Worm (Caenorhabditis elegans): ENCODE results near the gene F23B12.7.

The F23B12.7 gene

DNA sequence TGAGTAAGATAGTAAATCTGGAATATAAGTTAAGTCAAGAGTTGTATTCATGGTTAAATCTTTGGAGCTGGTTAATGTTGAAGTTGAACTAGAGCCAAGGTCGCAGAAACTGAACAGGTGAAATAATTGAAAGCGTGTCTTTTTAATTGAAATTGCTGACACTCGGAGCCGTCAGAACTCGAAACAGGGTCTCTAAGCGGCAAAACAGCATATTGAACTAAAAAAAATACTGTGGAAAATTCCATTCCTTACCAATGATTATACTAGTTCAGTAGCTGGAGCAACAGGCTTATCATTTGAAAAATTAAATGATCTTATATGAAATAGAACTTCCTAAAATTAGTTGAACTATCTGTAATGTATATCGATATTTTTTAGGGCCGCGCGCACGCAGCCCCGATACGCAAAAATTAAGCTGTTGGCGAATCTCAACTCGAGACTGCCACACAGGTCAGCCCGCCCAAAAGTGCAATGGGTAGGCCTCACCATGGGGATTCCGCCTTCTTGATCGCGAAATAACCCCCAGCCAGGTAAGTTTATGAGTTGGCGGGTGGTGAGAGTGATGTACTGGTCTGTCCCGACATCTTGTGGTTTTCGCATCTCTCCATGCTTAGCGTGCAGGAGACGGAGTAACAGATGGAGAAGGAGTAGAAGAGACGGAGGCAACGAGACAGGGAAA, 18.8 kb downstream of the F23B12.7 start, which contains the start of gene srz-97:
Gene srz-97, minus strand, starts transcription at position 51 of the 679 bp plus-strand sequence.
- peak; percentile 96 for TF ChIP-seq snpc-4 (tag; optimal IDR thresholded peaks at IDR 0.05)
- peak; percentile 73 for TF ChIP-seq sma-9 (GFP tag; optimal IDR thresholded peaks at IDR 0.05)
- TF ChIP-seq sma-9 (tag; optimal IDR thresholded peaks at IDR 0.05), result no peak
- peak; percentile 13 for TF ChIP-seq fos-1 (tag; optimal IDR thresholded peaks at IDR 0.05)
- no peak for TF ChIP-seq gmeb-1 (tag; optimal IDR thresholded peaks at IDR 0.05)
- TF ChIP-seq nhr-129 (tag; optimal IDR thresholded peaks at IDR 0.05), result peak; percentile 16
- TF ChIP-seq R02D3.7 (tag; optimal IDR thresholded peaks at IDR 0.05), result no peak
- no peak for TF ChIP-seq unc-39 (tag; optimal IDR thresholded peaks at IDR 0.05)
- no peak for TF ChIP-seq nhr-77 (tag; optimal IDR thresholded peaks at IDR 0.05)
- TF ChIP-seq C34F6.9 (tag; optimal IDR thresholded peaks at IDR 0.05), result peak; percentile 5
- TF ChIP-seq ztf-1 (GFP tag; conservative IDR thresholded peaks at IDR 0.05), result no peak
- TF ChIP-seq Y55F3AM.14 (GFP tag; optimal IDR thresholded peaks at IDR 0.05), result no peak
- no peak for TF ChIP-seq sem-4 (tag; optimal IDR thresholded peaks at IDR 0.05)
- TF ChIP-seq zag-1 (tag; optimal IDR thresholded peaks at IDR 0.05), result peak; percentile 16
- peak; percentile 20 for TF ChIP-seq egl-27 (tag; optimal IDR thresholded peaks at IDR 0.05)
- TF ChIP-seq F13H6.1 (tag; optimal IDR thresholded peaks at IDR 0.05), result peak; percentile 3
- TF ChIP-seq crh-2 (tag; optimal IDR thresholded peaks at IDR 0.05), result peak; percentile 40
- TF ChIP-seq ama-1 (optimal IDR thresholded peaks at IDR 0.05), result peak; percentile 7
- TF ChIP-seq ceh-16 (tag; optimal IDR thresholded peaks at IDR 0.05), result peak; percentile 51
- no peak for TF ChIP-seq alr-1 (tag; optimal IDR thresholded peaks at IDR 0.05)
- TF ChIP-seq lin-13 (GFP tag; optimal IDR thresholded peaks at IDR 0.05), result peak; percentile 19
- peak; percentile 59 for TF ChIP-seq nhr-21 (tag; optimal IDR thresholded peaks at IDR 0.05)
- TF ChIP-seq sma-3 (GFP tag; optimal IDR thresholded peaks at IDR 0.05), result peak; percentile 70

DNA sequence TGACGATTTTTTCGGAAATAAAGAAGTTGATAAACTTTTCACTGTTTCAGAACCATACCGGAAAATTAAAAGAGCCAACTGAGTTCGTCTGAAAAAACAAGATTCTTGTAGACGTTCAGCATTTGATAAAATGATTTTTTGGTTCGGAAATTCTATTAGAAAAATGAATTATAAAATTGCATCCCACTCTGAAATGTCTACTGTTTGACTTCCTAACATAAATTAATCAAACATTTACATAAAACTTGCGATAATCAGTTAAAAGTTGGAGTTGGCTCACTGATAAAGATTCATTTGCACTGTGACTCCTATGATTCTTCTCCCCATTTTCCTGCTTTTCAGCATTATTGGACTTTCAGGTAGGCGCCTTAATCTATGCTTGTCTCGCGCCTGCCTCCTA, 19.4 kb downstream of the F23B12.7 start, which contains the start of gene clec-57:
Gene clec-57, plus strand, starts transcription at position 301 of the 400 bp plus-strand sequence.
- no peak for TF ChIP-seq unc-39 (tag; optimal IDR thresholded peaks at IDR 0.05)
- TF ChIP-seq sem-4 (tag; optimal IDR thresholded peaks at IDR 0.05), result no peak
- no peak for TF ChIP-seq nhr-237 (tag; optimal IDR thresholded peaks at IDR 0.05)
- TF ChIP-seq alr-1 (tag; optimal IDR thresholded peaks at IDR 0.05), result no peak

DNA sequence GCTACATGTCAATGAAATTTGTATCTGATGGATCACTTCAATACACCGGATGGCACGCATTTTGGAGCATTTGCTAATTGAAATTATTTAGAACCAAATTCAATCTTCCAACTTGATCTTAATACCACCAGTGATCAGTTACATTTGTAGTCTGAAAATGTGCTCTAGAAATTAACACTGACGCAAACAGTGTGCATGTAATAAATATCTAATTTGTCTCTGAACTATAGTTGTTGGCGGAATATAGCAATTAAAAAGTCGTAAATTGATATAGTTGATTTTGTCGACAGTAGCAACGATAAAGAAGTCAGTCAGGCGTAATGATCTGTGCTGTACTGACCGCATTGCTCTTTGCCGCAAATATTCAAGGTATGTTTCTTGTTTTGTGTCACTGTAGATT, 22.7 kb downstream of the F23B12.7 start, which contains the start of gene clec-227:
Gene clec-227, plus strand, starts transcription at position 301 of the 400 bp plus-strand sequence.
- no peak for TF ChIP-seq nhr-25 (tag; optimal IDR thresholded peaks at IDR 0.05)
- TF ChIP-seq nhr-11 (tag; optimal IDR thresholded peaks at IDR 0.05), result no peak
- TF ChIP-seq ama-1 (optimal IDR thresholded peaks at IDR 0.05), result no peak
- no peak for TF ChIP-seq nhr-10 (tag; optimal IDR thresholded peaks at IDR 0.05)
- TF ChIP-seq sma-3 (GFP tag; optimal IDR thresholded peaks at IDR 0.05), result no peak
- no peak for TF ChIP-seq aly-2 (tag; optimal IDR thresholded peaks at IDR 0.05)
- TF ChIP-seq F13H6.1 (tag; optimal IDR thresholded peaks at IDR 0.05), result no peak
- no peak for TF ChIP-seq R02D3.7 (tag; optimal IDR thresholded peaks at IDR 0.05)
- TF ChIP-seq mdl-1 (tag; optimal IDR thresholded peaks at IDR 0.05), result no peak
- TF ChIP-seq egl-27 (tag; optimal IDR thresholded peaks at IDR 0.05), result no peak
- TF ChIP-seq nhr-6 (tag; optimal IDR thresholded peaks at IDR 0.05), result no peak
- no peak for TF ChIP-seq mab-5 (tag; optimal IDR thresholded peaks at IDR 0.05)
- no peak for TF ChIP-seq peb-1 (tag; optimal IDR thresholded peaks at IDR 0.05)
- no peak for TF ChIP-seq nhr-77 (tag; optimal IDR thresholded peaks at IDR 0.05)

DNA sequence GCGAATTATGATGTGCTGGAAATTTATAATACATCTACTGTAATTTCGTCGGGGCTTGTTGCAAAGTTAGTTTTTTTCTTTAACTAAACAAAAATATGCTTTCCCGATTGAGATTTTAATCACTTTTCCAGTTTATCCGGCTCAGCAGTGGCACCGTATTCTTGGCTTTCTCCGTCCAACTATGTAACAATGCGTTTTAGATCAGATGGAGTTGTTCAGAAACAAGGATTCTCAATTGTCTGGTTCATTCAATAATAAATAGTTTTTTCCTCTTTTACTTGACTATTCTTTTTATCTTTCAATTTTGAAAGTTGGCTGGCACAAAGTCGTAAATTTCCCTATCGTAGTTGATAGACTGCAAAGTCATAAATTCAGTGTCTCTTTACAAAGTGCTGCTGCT, 24.6 kb downstream of the F23B12.7 start, which contains the start of gene clec-56:
Gene clec-56, plus strand, starts transcription at position 301 of the 400 bp plus-strand sequence.
- TF ChIP-seq blmp-1 (tag; optimal IDR thresholded peaks at IDR 0.05; ENCODE audit: insufficient read depth) (no peak), lin-13 (GFP tag; optimal IDR thresholded peaks at IDR 0.05) (no peak), ztf-11 (tag; optimal IDR thresholded peaks at IDR 0.05) (no peak), egl-27 (tag; optimal IDR thresholded peaks at IDR 0.05) (no peak), elt-3 (tag; optimal IDR thresholded peaks at IDR 0.05) (no peak), nhr-129 (tag; optimal IDR thresholded peaks at IDR 0.05) (no peak), nhr-77 (tag; optimal IDR thresholded peaks at IDR 0.05) (no peak)

DNA sequence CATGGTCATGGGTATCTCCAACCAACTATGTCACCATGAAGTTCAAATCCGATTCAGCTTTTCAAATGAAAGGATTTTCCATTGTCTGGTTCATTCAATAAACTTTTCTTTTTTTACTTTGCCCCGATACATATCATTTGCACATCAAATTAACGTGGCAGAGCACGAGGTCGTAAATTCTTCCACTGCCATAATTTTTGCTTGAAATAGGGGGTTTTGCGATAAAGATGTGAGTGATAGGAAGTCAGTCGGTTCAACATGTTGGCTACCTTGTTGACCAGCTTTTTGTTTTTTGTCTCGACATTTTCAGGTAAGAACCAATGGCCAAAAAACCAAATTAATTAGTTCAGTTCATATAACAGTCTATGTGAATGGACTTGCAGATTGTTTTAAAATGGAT, 27.2 kb downstream of the F23B12.7 start, which contains the start of gene clec-54:
Gene clec-54, plus strand, starts transcription at position 224 of the 400 bp plus-strand sequence.
- no peak for TF ChIP-seq nhr-129 (tag; optimal IDR thresholded peaks at IDR 0.05)
- TF ChIP-seq crh-2 (tag; optimal IDR thresholded peaks at IDR 0.05), result peak; percentile 35
